Worm (Caenorhabditis elegans): ENCODE results near the gene asg-2.

- TF ChIP-seq fos-1 (tag; optimal IDR thresholded peaks at IDR 0.05): no peak
- no peak for TF ChIP-seq elt-3 (tag; optimal IDR thresholded peaks at IDR 0.05)
- no peak for TF ChIP-seq aly-2 (tag; optimal IDR thresholded peaks at IDR 0.05)
- no peak for TF ChIP-seq snpc-4 (tag; optimal IDR thresholded peaks at IDR 0.05)
- TF ChIP-seq lin-39 (tag; optimal IDR thresholded peaks at IDR 0.05): no peak
- no peak for TF ChIP-seq alr-1 (tag; optimal IDR thresholded peaks at IDR 0.05; ENCODE audit: borderline replicate concordance)
- no peak for TF ChIP-seq fkh-10 (GFP tag; optimal IDR thresholded peaks at IDR 0.05)
- no peak for TF ChIP-seq nhr-237 (tag; optimal IDR thresholded peaks at IDR 0.05)
- no peak for TF ChIP-seq isw-1 (GFP tag; IDR thresholded peaks at IDR 0.05)
These were observed 5.9 kb upstream of the asg-2 start, which contains the start of gene F41B4.2 for ce11 chrX:6835166-6835565.
